Fruit fly (Drosophila melanogaster) whole organism, embryonic: ENCODE measurements around the gene CG3505.

Experiments
- CG10267 ChIP-seq: fragments of 200-800 bp; sonication (Bioruptor generic); optimal IDR thresholded peaks from 2 replicates; lab custom pipeline; 2018; ENCODE audit warnings: missing biosample characterization, mild to moderate bottlenecking, missing genetic modification characterization, moderate library complexity
- CG13296 ChIP-seq: fragments of 200-800 bp; sonication (Bioruptor generic); optimal IDR thresholded peaks from 3 replicates; lab custom pipeline; 2018; ENCODE audit warnings: missing biosample characterization, mild to moderate bottlenecking, missing genetic modification characterization
- CG13424 ChIP-seq: fragments of 200-800 bp; sonication (Bioruptor generic); optimal IDR thresholded peaks from 2 replicates; lab custom pipeline; 2019; ENCODE audit warnings: missing biosample characterization, mild to moderate bottlenecking, missing genetic modification characterization, moderate library complexity
- CG1529 ChIP-seq: fragments of 200-800 bp; sonication (Bioruptor generic); optimal IDR thresholded peaks from 3 replicates; lab custom pipeline; 2018; ENCODE audit warnings: missing biosample characterization, missing genetic modification characterization
- CG17186 ChIP-seq: fragments of 200-800 bp; sonication (Bioruptor generic); optimal IDR thresholded peaks from 3 replicates; lab custom pipeline; 2017; ENCODE audit warnings: missing biosample characterization, missing genetic modification reagents, missing genetic modification characterization
- CG18262 ChIP-seq: fragments of 200-800 bp; optimal IDR thresholded peaks from 3 replicates; lab custom pipeline; 2019; ENCODE audit warnings: missing biosample characterization, mild to moderate bottlenecking, missing genetic modification characterization, moderate library complexity
- CG2120 ChIP-seq: fragments of 200-800 bp; sonication (Bioruptor generic); optimal IDR thresholded peaks from 3 replicates; lab custom pipeline; 2016; ENCODE audit warnings: missing biosample characterization, missing genetic modification characterization
- CG32532 ChIP-seq: fragments of 200-800 bp; sonication (Bioruptor generic); IDR thresholded peaks from 2 replicates; pipeline ENCODE4 v1.3.6; 2022; ENCODE audit warnings: missing biosample characterization, missing genetic modification characterization
- CG3995 ChIP-seq: fragments of 200-800 bp; sonication (Bioruptor generic); optimal IDR thresholded peaks from 3 replicates; lab custom pipeline; 2016; ENCODE audit warnings: missing biosample characterization, missing genetic modification characterization
- CG42726 ChIP-seq: fragments of 200-800 bp; sonication (Bioruptor generic); IDR thresholded peaks from 2 replicates; pipeline ENCODE4 v1.3.6; 2022; ENCODE audit warnings: missing biosample characterization, missing genetic modification characterization; ENCODE audit not compliant: partially characterized antibody
- CG6813 ChIP-seq: fragments of 200-800 bp; sonication (Bioruptor generic); optimal IDR thresholded peaks from 2 replicates; lab custom pipeline; 2017; ENCODE audit warnings: missing biosample characterization, missing genetic modification characterization, mild to moderate bottlenecking, moderate library complexity, missing genetic modification reagents
- CG7928 ChIP-seq: fragments of 200-800 bp; sonication (Bioruptor generic); optimal IDR thresholded peaks from 2 replicates; lab custom pipeline; 2017; ENCODE audit warnings: missing biosample characterization, mild to moderate bottlenecking, missing genetic modification characterization
- CG8290 ChIP-seq, 3 experiments: fragments of 200-800 bp; sonication (Bioruptor generic); optimal IDR thresholded peaks; 2 replicates each; lab custom pipeline; 2016 to 2019; ENCODE audit warnings: missing biosample characterization in 3 of 3, missing genetic modification characterization in 3 of 3, mild to moderate bottlenecking in 2 of 3, moderate library complexity in 1 of 3
- CG9215 ChIP-seq: fragments of 200-800 bp; sonication (Bioruptor generic); IDR thresholded peaks from 2 replicates; pipeline ENCODE4 v1.3.6; 2022; ENCODE audit warnings: missing biosample characterization, missing genetic modification characterization
- CTCF ChIP-seq: fragments of 200-800 bp; sonication (Bioruptor generic); optimal IDR thresholded peaks from 2 replicates; lab custom pipeline; 2017; ENCODE audit warnings: missing biosample characterization, mild to moderate bottlenecking, missing genetic modification characterization, moderate library complexity
- Dek ChIP-seq: fragments of 200-800 bp; sonication (Bioruptor generic); optimal IDR thresholded peaks from 3 replicates; lab custom pipeline; 2019; ENCODE audit warnings: missing biosample characterization, mild to moderate bottlenecking, missing genetic modification characterization, moderate library complexity
- Dip2 ChIP-seq: fragments of 200-800 bp; sonication (Bioruptor generic); IDR thresholded peaks from 2 replicates; pipeline ENCODE4 v1.3.6; 2022; ENCODE audit warnings: missing biosample characterization, missing genetic modification characterization
- Dref ChIP-seq: fragments of 200-800 bp; sonication (Bioruptor generic); IDR thresholded peaks from 2 replicates; pipeline ENCODE4 v1.3.6; 2022; ENCODE audit warnings: missing biosample characterization, missing genetic modification characterization
- E2f2 ChIP-seq: fragments of 200-800 bp; sonication (Bioruptor generic); IDR thresholded peaks from 2 replicates; pipeline ENCODE4 v1.3.6; 2022; ENCODE audit warnings: missing biosample characterization, missing genetic modification characterization
- Ets97D ChIP-seq: fragments of 200-800 bp; sonication (Bioruptor generic); optimal IDR thresholded peaks from 3 replicates; lab custom pipeline; 2016; ENCODE audit warnings: missing biosample characterization, missing genetic modification characterization
- Hmr ChIP-seq: fragments of 200-800 bp; sonication (Bioruptor generic); optimal IDR thresholded peaks from 3 replicates; lab custom pipeline; 2017; ENCODE audit warnings: mild to moderate bottlenecking, missing biosample characterization, missing genetic modification reagents, missing genetic modification characterization
- Hr39 ChIP-seq: fragments of >200 bp; optimal IDR thresholded peaks from 2 replicates; lab custom pipeline; 2017
- MTF-1 ChIP-seq: fragments of 200-800 bp; sonication (Bioruptor generic); optimal IDR thresholded peaks from 2 replicates; lab custom pipeline; 2018; ENCODE audit warnings: missing biosample characterization, mild to moderate bottlenecking, missing genetic modification characterization, borderline replicate concordance
- Myb ChIP-seq: fragments of 200-800 bp; sonication (Bioruptor generic); optimal IDR thresholded peaks from 2 replicates; lab custom pipeline; 2016; ENCODE audit warnings: missing biosample characterization, missing genetic modification characterization
- Sin3A ChIP-seq: fragments of >200 bp; optimal IDR thresholded peaks from 2 replicates; lab custom pipeline; 2018
- Sry-δ ChIP-seq: fragments of 200-800 bp; sonication (Bioruptor generic); optimal IDR thresholded peaks from 2 replicates; lab custom pipeline; 2016; ENCODE audit warnings: missing biosample characterization, missing genetic modification characterization
- Xrp1 ChIP-seq: fragments of 200-800 bp; sonication (Bioruptor generic); IDR thresholded peaks from 2 replicates; pipeline ENCODE4 v1.3.6; 2022; ENCODE audit warnings: missing biosample characterization, missing genetic modification characterization
- ato ChIP-seq: fragments of 200-800 bp; sonication (Bioruptor generic); IDR thresholded peaks from 2 replicates; pipeline ENCODE4 v1.3.6; 2022; ENCODE audit warnings: missing biosample characterization, missing genetic modification characterization; ENCODE audit not compliant: partially characterized antibody
- croc ChIP-seq: fragments of 200-800 bp; sonication (Bioruptor generic); conservative IDR thresholded peaks from 3 replicates; pipeline ENCODE4 v1.3.6; 2022; ENCODE audit warnings: missing biosample characterization, missing genetic modification characterization
- ems ChIP-seq: fragments of 200-800 bp; sonication (Bioruptor generic); optimal IDR thresholded peaks from 3 replicates; lab custom pipeline; 2016; ENCODE audit warnings: missing biosample characterization, missing genetic modification characterization
- fd96Cb ChIP-seq: fragments of 200-800 bp; sonication (Bioruptor generic); optimal IDR thresholded peaks from 2 replicates; lab custom pipeline; 2018; ENCODE audit warnings: missing biosample characterization, mild to moderate bottlenecking, missing genetic modification characterization, moderate library complexity
- grau ChIP-seq: fragments of 200-800 bp; optimal IDR thresholded peaks from 3 replicates; lab custom pipeline; 2019; ENCODE audit warnings: missing biosample characterization, mild to moderate bottlenecking, missing genetic modification characterization, moderate library complexity
- ham ChIP-seq: fragments of 200-800 bp; sonication (Bioruptor generic); IDR thresholded peaks from 2 replicates; pipeline ENCODE4 v1.3.6; 2022; ENCODE audit warnings: missing biosample characterization, missing genetic modification characterization
- insv ChIP-seq, 2 experiments: fragments of 200-800 bp; sonication (Bioruptor generic); optimal IDR thresholded peaks; 3 replicates each; lab custom pipeline; 2016 to 2018; ENCODE audit warnings: missing biosample characterization in 2 of 2, missing genetic modification characterization in 2 of 2
- lbe ChIP-seq: fragments of 200-800 bp; sonication (Bioruptor generic); optimal IDR thresholded peaks from 2 replicates; lab custom pipeline; 2016; ENCODE audit warnings: missing biosample characterization, mild to moderate bottlenecking, missing genetic modification characterization
- lilli ChIP-seq: fragments of 200-800 bp; sonication (Bioruptor generic); optimal IDR thresholded peaks from 3 replicates; lab custom pipeline; 2016; ENCODE audit warnings: missing biosample characterization, missing genetic modification characterization
- lola ChIP-seq, 3 experiments: fragments of >200 bp in 2 of 3; fragments of 200-800 bp in 1 of 3; sonication (Bioruptor generic) in 1 of 3; optimal IDR thresholded peaks; 2 replicates each; lab custom pipeline; 2017 to 2019; ENCODE audit warnings: missing biosample characterization in 3 of 3, missing genetic modification characterization in 3 of 3, mild to moderate bottlenecking in 1 of 3, moderate library complexity in 1 of 3
- oc ChIP-seq: fragments of 200-800 bp; sonication (Bioruptor generic); optimal IDR thresholded peaks from 2 replicates; lab custom pipeline; 2018; ENCODE audit warnings: missing biosample characterization, mild to moderate bottlenecking, missing genetic modification characterization, moderate library complexity
- peb ChIP-seq: fragments of 200-800 bp; sonication (Bioruptor generic); IDR thresholded peaks from 2 replicates; pipeline ENCODE4 v1.3.6; 2022; ENCODE audit warnings: missing biosample characterization, missing genetic modification characterization
- prd ChIP-seq, 3 experiments: fragments of >200 bp in 2 of 3; fragments of 200-800 bp in 1 of 3; sonication (Bioruptor generic) in 1 of 3; optimal IDR thresholded peaks in 2 of 3; IDR thresholded peaks in 1 of 3; 2 replicates in 2 of 3; 3 replicates in 1 of 3; pipeline versions ENCODE4 v1.3.6 to Lab custom; 2017 to 2022; ENCODE audit warnings: missing biosample characterization in 1 of 3, missing genetic modification characterization in 1 of 3
- pzg ChIP-seq: fragments of 200-800 bp; sonication (Bioruptor generic); optimal IDR thresholded peaks from 3 replicates; lab custom pipeline; 2018; ENCODE audit warnings: missing biosample characterization, mild to moderate bottlenecking, missing genetic modification characterization, moderate library complexity
- slou ChIP-seq: fragments of 200-800 bp; sonication (Bioruptor generic); optimal IDR thresholded peaks from 3 replicates; lab custom pipeline; 2016; ENCODE audit warnings: missing biosample characterization, missing genetic modification characterization
- slp2 ChIP-seq: fragments of 200-800 bp; sonication (Bioruptor generic); optimal IDR thresholded peaks from 2 replicates; lab custom pipeline; 2016; ENCODE audit warnings: missing biosample characterization, missing genetic modification characterization
- sqz ChIP-seq: fragments of 200-800 bp; sonication (Bioruptor generic); optimal IDR thresholded peaks from 3 replicates; lab custom pipeline; 2018; ENCODE audit warnings: missing biosample characterization, mild to moderate bottlenecking, missing genetic modification characterization
- tna ChIP-seq: fragments of 200-800 bp; sonication (Bioruptor generic); IDR thresholded peaks from 2 replicates; pipeline ENCODE4 v1.3.6; 2022; ENCODE audit warnings: missing biosample characterization, missing genetic modification characterization; ENCODE audit not compliant: partially characterized antibody
- unpg ChIP-seq: fragments of 200-800 bp; sonication (Bioruptor generic); optimal IDR thresholded peaks from 3 replicates; lab custom pipeline; 2018; ENCODE audit warnings: missing biosample characterization, mild to moderate bottlenecking, missing genetic modification characterization, moderate library complexity
- zen2 ChIP-seq: fragments of 200-800 bp; sonication (Bioruptor generic); IDR thresholded peaks from 3 replicates; pipeline ENCODE4 v1.3.6; 2022; ENCODE audit warnings: missing biosample characterization, missing genetic modification characterization; ENCODE audit not compliant: partially characterized antibody
- zfh1 ChIP-seq: fragments of 200-800 bp; sonication (Bioruptor generic); IDR thresholded peaks from 3 replicates; pipeline ENCODE4 v1.3.6; 2022; ENCODE audit warnings: missing biosample characterization, missing genetic modification characterization

The CG3505 gene

dm6 chr3R:14656760-14657604 is at the start of gene CG3505 (continued):
- TF ChIP-seq ham (GFP tag; lab: Robert Waterston, UW) (no peak), CG18262 (tag; lab: Kevin White, UChicago) (peak; percentile 8), E2f2 (peak; percentile 100), CG13296 (peak; percentile 74), MTF-1 (no peak), Xrp1 (GFP tag; lab: Robert Waterston, UW) (peak; percentile 26; the same call in 1 of the 2 replicates), Myb (peak; percentile 57), CG13424 (tag; lab: Kevin White, UChicago) (peak; percentile 62), fd96Cb (tag; lab: Kevin White, UChicago) (peak; percentile 16), unpg (GFP tag; lab: Kevin White, UChicago) (peak; percentile 38), CG8290 (GFP tag; optimal IDR thresholded peaks at IDR 0.05; lab: Kevin White, UChicago) (peak; percentile 10), CG8290 (tag; optimal IDR thresholded peaks at IDR 0.05; lab: Kevin White, UChicago) (peak in 1 of 2 experiments; percentile 38), Dip2 (GFP tag; lab: Robert Waterston, UW) (no peak), croc (GFP tag; lab: Robert Waterston, UW) (no peak), sqz (GFP tag; lab: Kevin White, UChicago) (no peak), zen2 (peak; percentile 14; the same call in 1 of the 3 replicates), Dref (GFP tag; lab: Robert Waterston, UW) (peak; percentile 94), CG9215 (no peak), lbe (GFP tag; lab: Kevin White, UChicago) (no peak), CG17186 (GFP tag; lab: Kevin White, UChicago) (peak; percentile 20), pzg (peak; percentile 96), Dek (tag; lab: Kevin White, UChicago) (peak; percentile 46), grau (tag; lab: Kevin White, UChicago) (peak; percentile 50), lilli (GFP tag; lab: Kevin White, UChicago) (peak; percentile 56), oc (tag; lab: Kevin White, UChicago) (peak; percentile 33), CG10267 (peak; percentile 23), slou (no peak), slp2 (GFP tag; lab: Kevin White, UChicago) (no peak), Hmr (GFP tag; lab: Kevin White, UChicago) (peak; percentile 50), lola (GFP tag; optimal IDR thresholded peaks at IDR 0.05; lab: Kevin White, UChicago) (no peak), CG1529 (GFP tag; lab: Kevin White, UChicago) (no peak), peb (GFP tag; lab: Robert Waterston, UW) (no peak), Ets97D (peak; percentile 83), CG32532 (GFP tag; lab: Robert Waterston, UW) (peak; percentile 54; the same call in 1 of the 2 replicates), zfh1 (GFP tag; lab: Robert Waterston, UW) (peak; percentile 45; the same call in 1 of the 3 replicates), Sry-δ (GFP tag; lab: Kevin White, UChicago) (peak; percentile 67), CG7928 (GFP tag; lab: Kevin White, UChicago) (peak; percentile 27), Sin3A (peak; percentile 63), insv (GFP tag; optimal IDR thresholded peaks at IDR 0.05; lab: Kevin White, UChicago) (no peak), CG2120 (GFP tag; lab: Kevin White, UChicago) (peak; percentile 46), ems (GFP tag; lab: Kevin White, UChicago) (peak; percentile 30), Hr39 (no peak), ato (GFP tag; lab: Robert Waterston, UW) (0 out of 2 replicates have a peak, but pooled peaks have one; percentile 8), CTCF (GFP tag; lab: Kevin White, UChicago) (no peak), CG6813 (GFP tag; lab: Kevin White, UChicago) (peak; percentile 30), prd (optimal IDR thresholded peaks at IDR 0.05; lab: Kevin White, UChicago) (no peak), prd (GFP tag; IDR thresholded peaks at IDR 0.05; lab: Robert Waterston, UW) (0 out of 3 replicates have a peak, but pooled peaks have one; percentile 22), CG3995 (GFP tag; lab: Kevin White, UChicago) (peak; percentile 7), CG42726 (GFP tag; lab: Robert Waterston, UW) (0 out of 2 replicates have a peak, but pooled peaks have one; percentile 48), tna (GFP tag; lab: Robert Waterston, UW) (no peak)
